Fruit fly (Drosophila melanogaster): Measurements from ENCODE around the gene CROT.

- TF ChIP-seq CG1620 (GFP tag; optimal IDR thresholded peaks at IDR 0.05): no peak
- TF ChIP-seq bab1 (GFP tag; optimal IDR thresholded peaks at IDR 0.05): no peak
- no peak for TF ChIP-seq CG14711 (tag; optimal IDR thresholded peaks at IDR 0.05)
- no peak for TF ChIP-seq Hr96 (GFP tag; optimal IDR thresholded peaks at IDR 0.05)
- TF ChIP-seq toe (GFP tag; optimal IDR thresholded peaks at IDR 0.05): peak; percentile 40
- TF ChIP-seq Clk (GFP tag; optimal IDR thresholded peaks at IDR 0.05): no peak
- TF ChIP-seq kay (GFP tag; ENCODE audit: borderline replicate concordance): no peak
- no peak for TF ChIP-seq tj (GFP tag; optimal IDR thresholded peaks at IDR 0.05)
- TF ChIP-seq pad (GFP tag; optimal IDR thresholded peaks at IDR 0.05): no peak
- no peak for TF ChIP-seq ovo (GFP tag; optimal IDR thresholded peaks at IDR 0.05)
- no peak for TF ChIP-seq Mnt (GFP tag; optimal IDR thresholded peaks at IDR 0.05)
- TF ChIP-seq Crg-1 (GFP tag; optimal IDR thresholded peaks at IDR 0.05): no peak
- no peak for TF ChIP-seq CG7101 (tag; optimal IDR thresholded peaks at IDR 0.05)
Measured at dm6 chr3R:27661971-27662489, 44.5 kb downstream of the CROT start, which contains the start of gene unc80.

Data from whole organism, adult.